Worm (Caenorhabditis elegans): Measurements from ENCODE around the gene eif-3.G.

The eif-3.G gene

DNA sequence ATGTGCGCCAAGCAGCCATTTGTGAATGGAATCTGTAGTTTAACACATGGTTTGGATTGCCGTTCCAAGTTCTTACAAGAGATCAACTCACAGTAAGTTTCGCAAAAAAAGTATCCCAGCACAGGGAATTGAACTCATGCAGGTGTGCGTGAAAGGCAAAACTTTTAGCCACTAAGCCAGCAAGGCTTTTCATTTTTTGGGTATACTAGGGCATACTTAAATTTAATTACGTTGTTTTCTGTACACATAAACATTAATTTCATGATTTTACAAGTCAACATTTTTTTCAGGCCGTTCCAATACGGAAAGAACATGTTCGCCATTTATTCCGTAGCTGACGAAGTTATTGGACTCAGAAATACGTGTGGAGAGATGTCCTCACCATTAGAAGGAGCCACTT is 1.0 kb upstream of the eif-3.G start (continued):
- TF ChIP-seq attf-6 (GFP tag; IDR thresholded peaks at IDR 0.05) (peak; percentile 69; the same call in 1 of the 2 replicates), F55B11.4 (tag; optimal IDR thresholded peaks at IDR 0.05; ENCODE audit: borderline replicate concordance, insufficient read depth) (peak; percentile 15), ztf-18 (tag; optimal IDR thresholded peaks at IDR 0.05) (peak; percentile 76), rcor-1 (GFP tag; IDR thresholded peaks at IDR 0.05) (peak; percentile 73), cebp-2 (GFP tag; IDR thresholded peaks at IDR 0.05) (0 out of 2 replicates have a peak, but pooled peaks have one; percentile 84), attf-3 (GFP tag; conservative IDR thresholded peaks at IDR 0.05) (no peak), ama-1 (optimal IDR thresholded peaks at IDR 0.05) (no peak), ama-1 (GFP tag; optimal IDR thresholded peaks at IDR 0.05) (peak; percentile 87 to 91), tlf-1 (GFP tag; optimal IDR thresholded peaks at IDR 0.05) (peak; percentile 41), aptf-3 (GFP tag; IDR thresholded peaks at IDR 0.05) (peak; percentile 74; the same call in 1 of the 2 replicates), F33H1.4 (GFP tag; IDR thresholded peaks at IDR 0.05) (peak; percentile 49), let-526 (GFP tag; IDR thresholded peaks at IDR 0.05) (0 out of 2 replicates have a peak, but pooled peaks have one; percentile 43), T26A5.8 (tag; optimal IDR thresholded peaks at IDR 0.05) (peak; percentile 97), attf-5 (GFP tag; optimal IDR thresholded peaks at IDR 0.05) (peak; percentile 65), hrde-1 (tag; optimal IDR thresholded peaks at IDR 0.05; ENCODE audit: borderline replicate concordance) (peak; percentile 89), ekl-4 (GFP tag; IDR thresholded peaks at IDR 0.05) (peak; percentile 86), nhr-80 (tag; optimal IDR thresholded peaks at IDR 0.05) (peak; percentile 14), zim-3 (tag; optimal IDR thresholded peaks at IDR 0.05) (peak; percentile 43), B0261.1 (tag; optimal IDR thresholded peaks at IDR 0.05) (peak; percentile 75), ets-4 (GFP tag; optimal IDR thresholded peaks at IDR 0.05) (no peak), mel-28 (tag; optimal IDR thresholded peaks at IDR 0.05; ENCODE audit: borderline replicate concordance) (no peak), B0035.1 (tag; optimal IDR thresholded peaks at IDR 0.05) (peak; percentile 69), lin-40 (tag; optimal IDR thresholded peaks at IDR 0.05) (no peak), nhr-90 (tag; optimal IDR thresholded peaks at IDR 0.05) (peak; percentile 85), rec-8 (tag; optimal IDR thresholded peaks at IDR 0.05) (peak; percentile 80 to 92), cebp-1 (GFP tag; IDR thresholded peaks at IDR 0.05) (no peak), cebp-1 (tag; optimal IDR thresholded peaks at IDR 0.05) (no peak), Y53G8AR.9 (GFP tag; conservative IDR thresholded peaks at IDR 0.05) (peak; percentile 93), snpc-1.1 (tag; optimal IDR thresholded peaks at IDR 0.05; ENCODE audit: insufficient read depth) (peak; percentile 52), dpl-1 (GFP tag; optimal IDR thresholded peaks at IDR 0.05) (no peak), aptf-2 (GFP tag; conservative IDR thresholded peaks at IDR 0.05) (no peak), hlh-12 (tag; optimal IDR thresholded peaks at IDR 0.05) (peak; percentile 55), sdz-38 (tag; optimal IDR thresholded peaks at IDR 0.05) (peak; percentile 27), die-1 (tag; optimal IDR thresholded peaks at IDR 0.05) (peak; percentile 97), lsy-27 (tag; optimal IDR thresholded peaks at IDR 0.05; ENCODE audit: borderline replicate concordance, insufficient read depth) (no peak), bed-2 (GFP tag; IDR thresholded peaks at IDR 0.05) (no peak), repo-1 (tag; optimal IDR thresholded peaks at IDR 0.05) (peak; percentile 84), fkh-3 (tag; optimal IDR thresholded peaks at IDR 0.05) (peak; percentile 76), gei-17 (GFP tag; optimal IDR thresholded peaks at IDR 0.05) (no peak), snpc-1.3 (tag; optimal IDR thresholded peaks at IDR 0.05; ENCODE audit: insufficient read depth) (peak; percentile 88), ZK185.1 (tag; optimal IDR thresholded peaks at IDR 0.05; ENCODE audit: poor library complexity, severe bottlenecking) (peak; percentile 66), madf-3 (GFP tag; IDR thresholded peaks at IDR 0.05) (0 out of 2 replicates have a peak, but pooled peaks have one; percentile 74), ceh-27 (GFP tag; optimal IDR thresholded peaks at IDR 0.05) (peak; percentile 34), B0336.3 (GFP tag; IDR thresholded peaks at IDR 0.05) (no peak), F49E8.2 (tag; optimal IDR thresholded peaks at IDR 0.05; ENCODE audit: insufficient read depth) (no peak), somi-1 (GFP tag; optimal IDR thresholded peaks at IDR 0.05) (peak; percentile 46), F10E7.11 (tag; optimal IDR thresholded peaks at IDR 0.05) (peak; percentile 90), ztf-26 (tag; optimal IDR thresholded peaks at IDR 0.05) (no peak)

Measured in whole organism, young adult.